Worm (Caenorhabditis elegans) whole organism, L4 larva: ENCODE data around the gene K11H12.8.

ENCODE experiments used
- D1046.2 ChIP-seq: fragments of 200-800 bp; sonication (Bioruptor generic); IDR thresholded peaks from 2 replicates; pipeline ENCODE4 v1.3.6; 2022; ENCODE audit warnings: missing genetic modification characterization, missing compliant biosample characterization
- F49E8.2 ChIP-seq: sonication (generic microtip); optimal IDR thresholded peaks from 2 replicates; lab custom pipeline; 2016; ENCODE audit warnings: missing compliant biosample characterization, mild to moderate bottlenecking, missing genetic modification characterization, borderline replicate concordance
- R02D3.7 ChIP-seq: fragments of 150-350 bp; sonication (generic microtip); optimal IDR thresholded peaks from 3 replicates; lab custom pipeline; 2014; ENCODE audit warnings: missing biosample characterization, missing genetic modification characterization
- Y48G9A.11 ChIP-seq: fragments of 200-800 bp; sonication (Bioruptor generic); IDR thresholded peaks from 2 replicates; pipeline ENCODE4 v1.3.6; 2022; ENCODE audit warnings: missing genetic modification reagents, missing genetic modification characterization, missing compliant biosample characterization
- aha-1 ChIP-seq: fragments of 150-350 bp; peaks from one replicate; lab custom pipeline; 2014; ENCODE audit warnings: missing biosample characterization, missing genetic modification characterization
- ama-1 ChIP-seq: fragments of 150-350 bp; optimal IDR thresholded peaks from 2 replicates; lab custom pipeline; 2014; ENCODE audit warnings: inconsistent platforms, mixed read lengths
- ceh-20 ChIP-seq: fragments of 200-800 bp; sonication (Bioruptor generic); IDR thresholded peaks from 2 replicates; pipeline ENCODE4 v1.3.6; 2022; ENCODE audit warnings: missing genetic modification reagents, missing genetic modification characterization, missing compliant biosample characterization
- ctbp-1 ChIP-seq: fragments of 200-800 bp; sonication (Bioruptor generic); IDR thresholded peaks from 2 replicates; pipeline ENCODE4 v1.3.6; 2022; ENCODE audit warnings: missing genetic modification reagents, missing genetic modification characterization, missing compliant biosample characterization
- daf-16 ChIP-seq, 3 experiments: sonication (generic microtip); optimal IDR thresholded peaks; 2 replicates each; lab custom pipeline; 2016 to 2017; ENCODE audit warnings: missing genetic modification characterization in 3 of 3, missing genetic modification reagents in 3 of 3, mild to moderate bottlenecking in 2 of 3, missing compliant biosample characterization in 2 of 3, missing biosample characterization in 1 of 3, moderate library complexity in 1 of 3
- dmd-8 ChIP-seq: fragments of 200-800 bp; sonication (Bioruptor generic); IDR thresholded peaks from 2 replicates; pipeline ENCODE4 v1.3.6; 2022; ENCODE audit warnings: missing genetic modification characterization, missing compliant biosample characterization
- dpl-1 ChIP-seq: fragments of 150-350 bp; optimal IDR thresholded peaks from 2 replicates; lab custom pipeline; 2014; ENCODE audit warnings: missing biosample characterization, missing genetic modification reagents, missing genetic modification characterization
- egl-43 ChIP-seq: fragments of 200-800 bp; sonication (Bioruptor generic); IDR thresholded peaks from 2 replicates; pipeline ENCODE4 v1.3.6; 2022; ENCODE audit warnings: missing genetic modification reagents, missing genetic modification characterization, missing compliant biosample characterization
- gei-8 ChIP-seq: fragments of 200-800 bp; sonication (Bioruptor generic); optimal IDR thresholded peaks from 2 replicates; lab custom pipeline; 2018; ENCODE audit warnings: mild to moderate bottlenecking, missing genetic modification characterization, missing compliant biosample characterization
- hlh-30 ChIP-seq: sonication (generic microtip); optimal IDR thresholded peaks from 2 replicates; lab custom pipeline; 2017; ENCODE audit warnings: antibody characterized with exemption, mild to moderate bottlenecking, missing genetic modification characterization, missing compliant biosample characterization; ENCODE audit not compliant: insufficient read depth
- hmg-1.1 ChIP-seq: fragments of 200-800 bp; sonication (Bioruptor generic); IDR thresholded peaks from 2 replicates; pipeline ENCODE4 v1.3.6; 2022; ENCODE audit warnings: missing genetic modification reagents, missing genetic modification characterization, missing compliant biosample characterization
- jun-1 ChIP-seq: fragments of 150-350 bp; optimal IDR thresholded peaks from 2 replicates; lab custom pipeline; 2014; ENCODE audit warnings: missing biosample characterization, missing genetic modification reagents, missing genetic modification characterization
- lin-38 ChIP-seq: fragments of 200-800 bp; sonication (Bioruptor generic); IDR thresholded peaks from 2 replicates; pipeline ENCODE4 v1.3.6; 2022; ENCODE audit warnings: missing genetic modification reagents, missing genetic modification characterization, missing compliant biosample characterization
- madf-5 ChIP-seq, 2 experiments: fragments of 200-800 bp; sonication (Bioruptor generic); IDR thresholded peaks; 2 replicates each; pipeline ENCODE4 v1.3.6; 2022; ENCODE audit warnings: missing compliant biosample characterization in 2 of 2, missing genetic modification characterization in 2 of 2
- mxl-2 ChIP-seq: fragments of 200-800 bp; sonication (Bioruptor generic); conservative IDR thresholded peaks from 2 replicates; pipeline ENCODE4 v1.3.6; 2022; ENCODE audit warnings: missing genetic modification reagents, missing genetic modification characterization, missing compliant biosample characterization
- mxl-3 ChIP-seq: fragments of 200-800 bp; sonication (Bioruptor generic); optimal IDR thresholded peaks from 2 replicates; lab custom pipeline; 2018; ENCODE audit warnings: mild to moderate bottlenecking, missing genetic modification characterization, missing compliant biosample characterization
- nhr-28 ChIP-seq: fragments of 150-350 bp; optimal IDR thresholded peaks from 2 replicates; lab custom pipeline; 2014; ENCODE audit warnings: missing biosample characterization, missing genetic modification characterization
- nhr-41 ChIP-seq: fragments of 200-800 bp; sonication (Bioruptor generic); IDR thresholded peaks from 2 replicates; pipeline ENCODE4 v1.3.6; 2022; ENCODE audit warnings: missing genetic modification reagents, missing genetic modification characterization, missing compliant biosample characterization
- nhr-76 ChIP-seq: fragments of 150-350 bp; optimal IDR thresholded peaks from 2 replicates; lab custom pipeline; 2014; ENCODE audit warnings: missing biosample characterization, missing genetic modification characterization
- pha-4 ChIP-seq, 2 experiments: fragments of 150-350 bp in 1 of 2; fragments of 200-800 bp in 1 of 2; sonication (Bioruptor generic) in 1 of 2; IDR thresholded peaks in 1 of 2; optimal IDR thresholded peaks in 1 of 2; 2 replicates each; pipeline versions ENCODE4 v1.3.6 to Lab custom; 2014 to 2022; ENCODE audit warnings: missing genetic modification characterization in 2 of 2, missing genetic modification reagents in 2 of 2, missing biosample characterization in 1 of 2, missing compliant biosample characterization in 1 of 2
- rbr-2 ChIP-seq: sonication (generic microtip); optimal IDR thresholded peaks from 2 replicates; lab custom pipeline; 2016; ENCODE audit warnings: missing genotype, missing genetic modification characterization, missing compliant biosample characterization
- sdz-12 ChIP-seq: fragments of 200-800 bp; sonication (Bioruptor generic); optimal IDR thresholded peaks from 2 replicates; lab custom pipeline; 2018; ENCODE audit warnings: mild to moderate bottlenecking, missing genetic modification characterization, missing compliant biosample characterization
- set-16 ChIP-seq: fragments of 200-800 bp; sonication (Bioruptor generic); IDR thresholded peaks from 2 replicates; pipeline ENCODE4 v1.3.6; 2022; ENCODE audit warnings: missing genetic modification reagents, missing genetic modification characterization, missing compliant biosample characterization
- spr-3 ChIP-seq: fragments of 200-800 bp; sonication (Bioruptor generic); optimal IDR thresholded peaks from 2 replicates; lab custom pipeline; 2018; ENCODE audit warnings: mild to moderate bottlenecking, missing genetic modification characterization, missing compliant biosample characterization
- tra-1 ChIP-seq: fragments of 200-800 bp; sonication (Bioruptor generic); IDR thresholded peaks from 2 replicates; pipeline ENCODE4 v1.3.6; 2022; ENCODE audit warnings: missing genetic modification reagents, missing genetic modification characterization, missing compliant biosample characterization
- vab-7 ChIP-seq: fragments of 200-800 bp; sonication (Bioruptor generic); IDR thresholded peaks from 2 replicates; pipeline ENCODE4 v1.3.6; 2022; ENCODE audit warnings: missing genetic modification reagents, missing genetic modification characterization, missing compliant biosample characterization
- ztf-7 ChIP-seq: fragments of 150-350 bp; optimal IDR thresholded peaks from 2 replicates; lab custom pipeline; 2014; ENCODE audit warnings: missing biosample characterization, missing genetic modification characterization

Gene K11H12.8

ce11 chrIV:654526-655440 lies at the start of gene K11H12.8, which contains the start of gene rpl-15 (continued):
- TF ChIP-seq nhr-28 (tag; lab: Kevin White, UChicago) (peak; percentile 99), mxl-2 (GFP tag; lab: Robert Waterston, UW) (peak; percentile 94), lin-38 (peak; percentile 99), madf-5 (GFP tag; IDR thresholded peaks at IDR 0.05; lab: Robert Waterston, UW) (peak; percentile 99), rbr-2 (peak; percentile 100), sdz-12 (GFP tag; lab: Kevin White, UChicago) (peak; percentile 99), nhr-41 (GFP tag; lab: Robert Waterston, UW) (peak; percentile 98), tra-1 (GFP tag; lab: Robert Waterston, UW) (peak; percentile 100)

ce11 chrIV:605431-605830 lies 49.8 kb upstream of the K11H12.8 start:
- TF ChIP-seq set-16 (GFP tag; lab: Robert Waterston, UW) (peak; percentile 99), dpl-1 (no peak), nhr-41 (GFP tag; lab: Robert Waterston, UW) (0 out of 2 replicates have a peak, but pooled peaks have one; percentile 28), egl-43 (GFP tag; lab: Robert Waterston, UW) (0 out of 2 replicates have a peak, but pooled peaks have one; percentile 47), Y48G9A.11 (0 out of 2 replicates have a peak, but pooled peaks have one; percentile 36), nhr-76 (tag; lab: Kevin White, UChicago) (no peak), pha-4 (GFP tag; IDR thresholded peaks at IDR 0.05; lab: Robert Waterston, UW) (peak; percentile 99; the same call in 1 of the 2 replicates), pha-4 (tag; optimal IDR thresholded peaks at IDR 0.05; lab: Kevin White, UChicago) (no peak)

- TF ChIP-seq ama-1 (lab: Kevin White, UChicago) (no peak), D1046.2 (0 out of 2 replicates have a peak, but pooled peaks have one; percentile 52), ceh-20 (GFP tag; lab: Robert Waterston, UW) (no peak), mxl-3 (no peak), vab-7 (no peak), aha-1 (tag; lab: Kevin White, UChicago) (peak; percentile 41)
Measured at ce11 chrIV:606055-606454, 49.1 kb upstream of the K11H12.8 start, which contains the start of gene inx-18. Gene inx-18, plus strand, starts transcription at chrIV:606355.

ce11 chrIV:607628-608027 lies 47.6 kb upstream of the K11H12.8 start:
- TF ChIP-seq F49E8.2 (tag; lab: Kevin White, UChicago) (no peak), daf-16 (GFP tag; optimal IDR thresholded peaks at IDR 0.05; lab: Kevin White, UChicago) (peak in 1 of 2 experiments; percentile 20), daf-16 (tag; optimal IDR thresholded peaks at IDR 0.05; lab: Kevin White, UChicago) (no peak), hmg-1.1 (GFP tag; lab: Robert Waterston, UW) (no peak), gei-8 (no peak), R02D3.7 (tag; lab: Kevin White, UChicago) (no peak), hlh-30 (tag; lab: Kevin White, UChicago) (peak; percentile 20), dmd-8 (GFP tag; lab: Robert Waterston, UW) (no peak), spr-3 (GFP tag; lab: Kevin White, UChicago) (no peak), ctbp-1 (GFP tag; lab: Robert Waterston, UW) (no peak), jun-1 (tag; lab: Kevin White, UChicago) (no peak), ztf-7 (no peak)
